Fruit fly (Drosophila melanogaster): ENCODE results near the gene Cph.

Cph gene

DNA sequence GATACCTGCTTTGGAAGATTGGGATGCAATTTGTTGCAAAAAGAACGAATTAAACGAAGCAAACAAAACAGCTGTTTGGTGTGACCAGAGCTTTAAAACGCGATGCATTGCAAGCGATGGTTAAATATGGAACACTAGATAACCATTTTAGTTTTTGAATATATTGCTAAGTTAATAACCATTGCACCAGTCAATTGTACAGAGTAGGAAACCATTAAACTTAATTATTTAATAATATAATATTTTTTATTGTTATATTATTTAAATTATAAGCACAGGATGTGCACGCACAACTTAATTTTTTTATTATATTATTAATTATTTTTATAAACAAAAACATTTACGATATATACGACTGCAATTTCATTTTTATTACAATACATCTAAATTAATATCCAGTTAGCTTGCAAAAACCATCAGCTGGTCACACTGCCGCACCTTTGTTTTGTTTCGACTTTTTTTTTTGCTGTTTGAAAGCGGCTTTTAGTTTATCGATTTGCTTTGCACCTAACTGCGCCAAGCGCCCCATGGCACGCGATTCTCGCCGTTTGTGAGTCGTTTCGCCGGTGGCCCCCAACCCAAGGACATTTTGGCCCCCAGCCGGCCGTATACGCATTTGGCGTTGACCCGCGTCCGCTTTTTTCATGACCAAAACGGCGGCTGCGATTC is 33.0 kb upstream of the Cph start, which contains the start of the genes CG4617 and CG8300 (continued):
- TF ChIP-seq wor (GFP tag; IDR thresholded peaks at IDR 0.05): no peak
- TF ChIP-seq Gsc (GFP tag; IDR thresholded peaks at IDR 0.05): no peak
- no peak for TF ChIP-seq slp2 (GFP tag; optimal IDR thresholded peaks at IDR 0.05)
- TF ChIP-seq CG8478 (optimal IDR thresholded peaks at IDR 0.05): no peak
- no peak for TF ChIP-seq Pdp1 (GFP tag; optimal IDR thresholded peaks at IDR 0.05)
- TF ChIP-seq CG3407 (GFP tag; optimal IDR thresholded peaks at IDR 0.05): no peak
- no peak for TF ChIP-seq cato (GFP tag; optimal IDR thresholded peaks at IDR 0.05; ENCODE audit: borderline replicate concordance)
- no peak for TF ChIP-seq ranshi (GFP tag; IDR thresholded peaks at IDR 0.05)
- TF ChIP-seq NC2α (GFP tag; optimal IDR thresholded peaks at IDR 0.05): no peak
- TF ChIP-seq stwl (tag; optimal IDR thresholded peaks at IDR 0.05): peak; percentile 24
- TF ChIP-seq pum (GFP tag; optimal IDR thresholded peaks at IDR 0.05): no peak
- no peak for TF ChIP-seq CG6854 (GFP tag; optimal IDR thresholded peaks at IDR 0.05)
- TF ChIP-seq gt (GFP tag; IDR thresholded peaks at IDR 0.05): no peak
- no peak for TF ChIP-seq tup (GFP tag; optimal IDR thresholded peaks at IDR 0.05)
- TF ChIP-seq CHES-1-like (GFP tag; optimal IDR thresholded peaks at IDR 0.05): no peak
- TF ChIP-seq Nf-YC (tag; optimal IDR thresholded peaks at IDR 0.05): peak; percentile 14
- TF ChIP-seq her (GFP tag; optimal IDR thresholded peaks at IDR 0.05): no peak
- no peak for TF ChIP-seq ssp (GFP tag; IDR thresholded peaks at IDR 0.05)
- TF ChIP-seq CG30431 (GFP tag; optimal IDR thresholded peaks at IDR 0.05): no peak
- peak; percentile 25 for TF ChIP-seq Hr3 (GFP tag; optimal IDR thresholded peaks at IDR 0.05)
- TF ChIP-seq shn (GFP tag; optimal IDR thresholded peaks at IDR 0.05): no peak
- TF ChIP-seq CG2678 (tag; optimal IDR thresholded peaks at IDR 0.05): peak; percentile 61
- TF ChIP-seq CG10959 (GFP tag; IDR thresholded peaks at IDR 0.05): no peak
- no peak for TF ChIP-seq Bgb (GFP tag; IDR thresholded peaks at IDR 0.05; ENCODE audit: partially characterized antibody)
- no peak for TF ChIP-seq jigr1 (GFP tag; IDR thresholded peaks at IDR 0.05)
- TF ChIP-seq psq (GFP tag; optimal IDR thresholded peaks at IDR 0.05): no peak
- no peak for TF ChIP-seq hbn (GFP tag; IDR thresholded peaks at IDR 0.05; ENCODE audit: partially characterized antibody)
- no peak for TF ChIP-seq B-H1 (GFP tag; IDR thresholded peaks at IDR 0.05)
- TF ChIP-seq CG1233 (GFP tag; optimal IDR thresholded peaks at IDR 0.05): no peak
- peak; percentile 53; the same call in 1 of the 2 replicates for TF ChIP-seq slbo (GFP tag; IDR thresholded peaks at IDR 0.05)
- no peak for TF ChIP-seq Kr (GFP tag; optimal IDR thresholded peaks at IDR 0.05)
- peak; percentile 32 for TF ChIP-seq BEAF-32 (GFP tag; optimal IDR thresholded peaks at IDR 0.05)
- TF ChIP-seq en (GFP tag; optimal IDR thresholded peaks at IDR 0.05): no peak
- TF ChIP-seq CG11560 (tag; IDR thresholded peaks at IDR 0.05): no peak
- TF ChIP-seq CG12104 (GFP tag; optimal IDR thresholded peaks at IDR 0.05): no peak
- no peak for TF ChIP-seq Sry-β (GFP tag; optimal IDR thresholded peaks at IDR 0.05)
- peak; percentile 11 for TF ChIP-seq Nf-YB (GFP tag; optimal IDR thresholded peaks at IDR 0.05)
- TF ChIP-seq grau (tag; optimal IDR thresholded peaks at IDR 0.05): peak; percentile 42
- peak; percentile 37 for TF ChIP-seq Sox100B (GFP tag; optimal IDR thresholded peaks at IDR 0.05)
- no peak for TF ChIP-seq ato (GFP tag; IDR thresholded peaks at IDR 0.05; ENCODE audit: partially characterized antibody)
- no peak for TF ChIP-seq zfh1 (GFP tag; IDR thresholded peaks at IDR 0.05)
- TF ChIP-seq zen (tag; optimal IDR thresholded peaks at IDR 0.05): no peak
- TF ChIP-seq Doc2 (GFP tag; IDR thresholded peaks at IDR 0.05): no peak
- TF ChIP-seq CG14667 (GFP tag; IDR thresholded peaks at IDR 0.05): no peak
- TF ChIP-seq dmrt99B (tag; optimal IDR thresholded peaks at IDR 0.05): no peak
- TF ChIP-seq CG10979 (tag; optimal IDR thresholded peaks at IDR 0.05): no peak
- TF ChIP-seq CG6813 (GFP tag; optimal IDR thresholded peaks at IDR 0.05): no peak
- TF ChIP-seq zf30C (GFP tag; optimal IDR thresholded peaks at IDR 0.05): no peak
- TF ChIP-seq CG14965 (GFP tag; optimal IDR thresholded peaks at IDR 0.05; ENCODE audit: borderline replicate concordance): no peak
- TF ChIP-seq nom (GFP tag; optimal IDR thresholded peaks at IDR 0.05): peak; percentile 6
